Fruit fly (Drosophila melanogaster) whole organism, wandering third instar larva: ENCODE results near the gene eff.

ENCODE experiments used
- Abd-B ChIP-seq: fragments of >200 bp; optimal IDR thresholded peaks from 2 replicates; lab custom pipeline; 2017; ENCODE audit warnings: missing biosample characterization, missing genetic modification characterization
- Dif ChIP-seq: fragments of 200-275, 200-300 bp; sonication (Bioruptor generic); optimal IDR thresholded peaks from 2 replicates; lab custom pipeline; 2018; ENCODE audit warnings: missing biosample characterization, missing genetic modification characterization; ENCODE audit not compliant: partially characterized antibody
- lola ChIP-seq: fragments of >200 bp; optimal IDR thresholded peaks from 2 replicates; lab custom pipeline; 2017; ENCODE audit warnings: missing biosample characterization, missing genetic modification characterization
- pan ChIP-seq: fragments of >200 bp; optimal IDR thresholded peaks from 2 replicates; lab custom pipeline; 2017
- psq ChIP-seq: fragments of 200-800 bp; sonication (Bioruptor generic); optimal IDR thresholded peaks from 3 replicates; lab custom pipeline; 2017; ENCODE audit warnings: missing biosample characterization, mild to moderate bottlenecking, missing genetic modification characterization, moderate library complexity
- rgr ChIP-seq: fragments of 200-800 bp; sonication (Bioruptor generic); optimal IDR thresholded peaks from 3 replicates; lab custom pipeline; 2016; ENCODE audit warnings: missing biosample characterization, mild to moderate bottlenecking, missing genetic modification characterization

DNA sequence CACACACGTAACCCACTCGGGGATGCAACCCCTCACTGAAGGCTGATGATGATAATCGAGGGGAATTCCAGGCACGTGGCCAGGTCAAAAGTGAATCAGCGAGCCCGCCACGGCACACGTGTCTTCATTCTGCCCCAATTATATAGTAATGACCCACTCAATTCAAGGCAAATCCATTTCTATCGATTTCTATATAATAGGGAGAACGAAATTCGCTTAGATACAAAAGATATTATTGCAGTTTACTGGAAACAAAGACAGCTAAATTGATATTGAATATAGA is 48.2 kb downstream of the eff start:
- no peak for TF ChIP-seq lola
- no peak for TF ChIP-seq Dif (GFP tag; lab: Kevin White, UChicago)
- TF ChIP-seq psq (GFP tag; lab: Kevin White, UChicago): no peak
- TF ChIP-seq pan (lab: Kevin White, UChicago): no peak
- TF ChIP-seq Abd-B: no peak
- TF ChIP-seq rgr (GFP tag; lab: Kevin White, UChicago): no peak
